Fruit fly (Drosophila melanogaster): ENCODE measurements around the gene RpL37A.

The RpL37A gene

DNA sequence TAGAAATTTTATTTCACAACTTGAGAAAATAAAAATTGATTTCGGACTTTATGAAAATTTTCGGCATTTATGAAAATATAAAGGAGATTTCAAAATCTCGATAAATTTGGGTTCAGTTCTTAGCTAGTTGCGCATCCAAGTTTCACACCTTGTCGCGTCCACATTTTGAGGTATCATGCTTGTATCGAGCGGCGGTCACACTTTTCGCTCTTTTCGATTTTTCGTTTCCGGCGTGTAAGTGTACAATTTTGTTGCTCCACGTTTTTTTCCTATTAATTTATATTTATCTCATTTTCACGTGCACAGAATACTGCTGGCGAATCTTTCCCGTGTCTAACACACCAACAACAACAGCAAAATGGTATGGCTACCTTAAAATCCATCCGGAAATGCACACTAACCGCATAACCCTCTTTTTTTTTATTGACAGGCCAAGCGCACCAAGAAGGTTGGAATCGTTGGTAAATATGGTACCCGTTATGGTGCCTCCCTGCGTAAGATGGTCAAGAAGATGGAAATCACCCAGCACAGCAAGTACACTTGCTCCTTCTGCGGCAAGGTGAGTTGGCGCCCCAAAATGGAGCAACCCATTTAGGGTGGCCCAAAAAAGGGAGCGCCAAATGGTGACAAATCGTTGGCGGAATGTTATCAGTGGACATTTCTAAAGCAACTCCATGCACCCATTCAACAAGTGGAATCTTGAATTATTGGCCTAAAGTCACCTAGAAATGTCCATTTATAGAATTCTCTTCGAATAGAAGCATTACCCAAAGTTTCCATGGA, at the start of gene RpL37A:
Gene RpL37A, plus strand, starts transcription at position 161 of the 783 bp plus-strand sequence.
- TF ChIP-seq CG9139 (GFP tag; optimal IDR thresholded peaks at IDR 0.05) (peak; percentile 70), CG31627 (GFP tag; optimal IDR thresholded peaks at IDR 0.05) (peak; percentile 61), topi (GFP tag; optimal IDR thresholded peaks at IDR 0.05) (peak; percentile 82), Gug (GFP tag; IDR thresholded peaks at IDR 0.05) (no peak), Sox14 (GFP tag; optimal IDR thresholded peaks at IDR 0.05) (peak; percentile 33), Hr4 (GFP tag; optimal IDR thresholded peaks at IDR 0.05) (no peak), salr (GFP tag; optimal IDR thresholded peaks at IDR 0.05) (peak in 1 of 2 experiments; percentile 47), CG6808 (GFP tag; optimal IDR thresholded peaks at IDR 0.05) (peak; percentile 56), CG10669 (GFP tag; optimal IDR thresholded peaks at IDR 0.05) (peak; percentile 99), CG3032 (tag; optimal IDR thresholded peaks at IDR 0.05) (peak; percentile 62), fd59A (GFP tag; optimal IDR thresholded peaks at IDR 0.05) (peak; percentile 33), ss (GFP tag; optimal IDR thresholded peaks at IDR 0.05) (peak; percentile 59 to 81), achi (GFP tag; optimal IDR thresholded peaks at IDR 0.05) (peak; percentile 53), CG6854 (GFP tag; optimal IDR thresholded peaks at IDR 0.05) (peak; percentile 94), OdsH (GFP tag; optimal IDR thresholded peaks at IDR 0.05) (peak; percentile 40), CG34406 (GFP tag; optimal IDR thresholded peaks at IDR 0.05) (peak; percentile 68), CG6163 (GFP tag; IDR thresholded peaks at IDR 0.05) (peak; percentile 85), CG11762 (GFP tag; optimal IDR thresholded peaks at IDR 0.05; ENCODE audit: insufficient read depth) (no peak), CG6792 (GFP tag; optimal IDR thresholded peaks at IDR 0.05) (peak; percentile 49), Lpt (GFP tag; optimal IDR thresholded peaks at IDR 0.05) (no peak), CG3919 (GFP tag; optimal IDR thresholded peaks at IDR 0.05) (peak; percentile 84), pdm3 (GFP tag; optimal IDR thresholded peaks at IDR 0.05) (no peak), vri (GFP tag; optimal IDR thresholded peaks at IDR 0.05) (peak; percentile 56), Eip75B (GFP tag; optimal IDR thresholded peaks at IDR 0.05) (peak; percentile 66), dsx (GFP tag; optimal IDR thresholded peaks at IDR 0.05; ENCODE audit: poor library complexity, severe bottlenecking) (no peak), CG10631 (GFP tag; optimal IDR thresholded peaks at IDR 0.05) (no peak), Sox102F (GFP tag; optimal IDR thresholded peaks at IDR 0.05) (peak; percentile 75), CG7368 (GFP tag; optimal IDR thresholded peaks at IDR 0.05) (peak; percentile 46), CG1621 (tag; optimal IDR thresholded peaks at IDR 0.05) (no peak), CG32006 (GFP tag; optimal IDR thresholded peaks at IDR 0.05) (no peak), CG8319 (GFP tag; optimal IDR thresholded peaks at IDR 0.05) (peak; percentile 42), CG11294 (GFP tag; IDR thresholded peaks at IDR 0.05) (peak; percentile 7; the same call in 1 of the 2 replicates), Blimp-1 (GFP tag; optimal IDR thresholded peaks at IDR 0.05) (peak; percentile 54), CG8119 (GFP tag; IDR thresholded peaks at IDR 0.05) (peak; percentile 16; the same call in 1 of the 3 replicates), eg (GFP tag; IDR thresholded peaks at IDR 0.05) (no peak; the same call in 2 of the 3 replicates), svp (GFP tag) (no peak), Ets21C (GFP tag; optimal IDR thresholded peaks at IDR 0.05) (no peak), CG11902 (GFP tag; optimal IDR thresholded peaks at IDR 0.05) (no peak), fd85E (GFP tag; optimal IDR thresholded peaks at IDR 0.05) (peak; percentile 75), Hr39 (GFP tag; optimal IDR thresholded peaks at IDR 0.05) (peak; percentile 60), Eip93F (GFP tag; optimal IDR thresholded peaks at IDR 0.05) (no peak), CG16779 (tag; optimal IDR thresholded peaks at IDR 0.05) (peak; percentile 69), Sox15 (GFP tag; optimal IDR thresholded peaks at IDR 0.05) (no peak), dac (GFP tag; optimal IDR thresholded peaks at IDR 0.05) (no peak), CG8632 (GFP tag; optimal IDR thresholded peaks at IDR 0.05) (peak; percentile 27), Eip78C (GFP tag) (peak; percentile 92), lz (GFP tag; optimal IDR thresholded peaks at IDR 0.05) (peak; percentile 52), esn (GFP tag; optimal IDR thresholded peaks at IDR 0.05) (peak; percentile 73), spab (GFP tag; optimal IDR thresholded peaks at IDR 0.05) (no peak), net (GFP tag; optimal IDR thresholded peaks at IDR 0.05) (peak; percentile 79)

All from whole organism, prepupa.